Fruit fly (Drosophila melanogaster) whole organism, prepupa: ENCODE data around the gene Cpr30B.

Experiments
- Blimp-1 ChIP-seq: fragments of 200-800 bp; sonication (Bioruptor generic); optimal IDR thresholded peaks from 3 replicates; lab custom pipeline; 2017; ENCODE audit warnings: missing biosample characterization, missing genetic modification characterization, mild to moderate bottlenecking, moderate library complexity, missing genetic modification reagents
- Ets21C ChIP-seq: fragments of 200-800 bp; sonication (Bioruptor generic); optimal IDR thresholded peaks from 3 replicates; lab custom pipeline; 2016; ENCODE audit warnings: missing biosample characterization, missing genetic modification characterization
- Sox15 ChIP-seq: fragments of 200-800 bp; sonication (Bioruptor generic); optimal IDR thresholded peaks from 3 replicates; lab custom pipeline; 2016; ENCODE audit warnings: missing biosample characterization, missing genetic modification characterization

- no peak for TF ChIP-seq Sox15 (GFP tag; lab: Kevin White, UChicago)
- TF ChIP-seq Blimp-1 = no peak
- no peak for TF ChIP-seq Ets21C (GFP tag; lab: Kevin White, UChicago)
Observed at dm6 chr2L:9502786-9503443, 39.8 kb upstream of the Cpr30B start.
